Fruit fly (Drosophila melanogaster): Measurements from ENCODE around the gene mtgo.

dm6 chr2L:16621460-16621859 is 76.6 kb downstream of the mtgo start:
- TF ChIP-seq CG4318 (GFP tag; optimal IDR thresholded peaks at IDR 0.05) (no peak), net (GFP tag; optimal IDR thresholded peaks at IDR 0.05) (no peak), fd59A (GFP tag; optimal IDR thresholded peaks at IDR 0.05) (no peak), Eip93F (GFP tag; optimal IDR thresholded peaks at IDR 0.05) (no peak), CG31627 (GFP tag; optimal IDR thresholded peaks at IDR 0.05) (no peak)

Data from whole organism, prepupa.